Fruit fly (Drosophila melanogaster) whole organism, embryonic: Measurements from ENCODE around the gene PDCD-5.

Source experiments
- Abd-B ChIP-seq: fragments of 200-800 bp; sonication (Bioruptor generic); optimal IDR thresholded peaks from 2 replicates; lab custom pipeline; 2018; ENCODE audit warnings: missing biosample characterization, mild to moderate bottlenecking, missing genetic modification characterization, moderate library complexity
- Aef1 ChIP-seq: fragments of 200-800 bp; sonication (Bioruptor generic); IDR thresholded peaks from 3 replicates; pipeline ENCODE4 v1.3.6; 2022; ENCODE audit warnings: missing biosample characterization, missing genetic modification characterization
- Asciz ChIP-seq: fragments of 200-800 bp; sonication (Bioruptor generic); optimal IDR thresholded peaks from 2 replicates; lab custom pipeline; 2017; ENCODE audit warnings: missing biosample characterization, mild to moderate bottlenecking, missing genetic modification characterization, missing genetic modification reagents
- Atf6 ChIP-seq: fragments of 200-800 bp; sonication (Bioruptor generic); IDR thresholded peaks from 2 replicates; pipeline ENCODE4 v1.3.6; 2022; ENCODE audit warnings: missing biosample characterization, missing genetic modification characterization
- CG13287 ChIP-seq: fragments of 200-800 bp; sonication (Bioruptor generic); IDR thresholded peaks from 2 replicates; pipeline ENCODE4 v1.3.6; 2022; ENCODE audit warnings: missing biosample characterization, missing genetic modification characterization; ENCODE audit not compliant: partially characterized antibody
- CG14014 ChIP-seq: fragments of 200-800 bp; sonication (Bioruptor generic); IDR thresholded peaks from 2 replicates; pipeline ENCODE4 v1.3.6; 2022; ENCODE audit warnings: missing biosample characterization, missing genetic modification characterization
- CG17359 ChIP-seq: fragments of 200-800 bp; sonication (Bioruptor generic); optimal IDR thresholded peaks from 3 replicates; lab custom pipeline; 2018; ENCODE audit warnings: missing biosample characterization, mild to moderate bottlenecking, missing genetic modification characterization, moderate library complexity
- CG18476 ChIP-seq: fragments of 200-800 bp; sonication (Bioruptor generic); optimal IDR thresholded peaks from 2 replicates; lab custom pipeline; 2016; ENCODE audit warnings: missing biosample characterization, mild to moderate bottlenecking, missing genetic modification characterization
- CG2116 ChIP-seq: fragments of 200-800 bp; sonication (Bioruptor generic); optimal IDR thresholded peaks from 3 replicates; lab custom pipeline; 2018; ENCODE audit warnings: missing biosample characterization, mild to moderate bottlenecking, missing genetic modification characterization
- CG2202 ChIP-seq: fragments of 200-800 bp; sonication (Bioruptor generic); optimal IDR thresholded peaks from 2 replicates; lab custom pipeline; 2018; ENCODE audit warnings: missing biosample characterization, mild to moderate bottlenecking, missing genetic modification characterization
- CG2889 ChIP-seq: fragments of 200-800 bp; sonication (Bioruptor generic); IDR thresholded peaks from 3 replicates; pipeline ENCODE4 v1.3.6; 2022; ENCODE audit warnings: missing biosample characterization, missing genetic modification characterization
- CG31224 ChIP-seq: fragments of 200-800 bp; sonication (Bioruptor generic); IDR thresholded peaks from 2 replicates; pipeline ENCODE4 v1.3.6; 2022; ENCODE audit warnings: missing biosample characterization, missing genetic modification characterization
- CG31441 ChIP-seq: fragments of 200-800 bp; sonication (Bioruptor generic); IDR thresholded peaks from 2 replicates; pipeline ENCODE4 v1.3.6; 2022; ENCODE audit warnings: missing biosample characterization, missing genetic modification characterization
- CG32772 ChIP-seq: fragments of 200-800 bp; sonication (Bioruptor generic); IDR thresholded peaks from 2 replicates; pipeline ENCODE4 v1.3.6; 2022; ENCODE audit warnings: missing biosample characterization, missing genetic modification characterization
- CG34376 ChIP-seq: fragments of 200-800 bp; sonication (Bioruptor generic); optimal IDR thresholded peaks from 2 replicates; lab custom pipeline; 2018; ENCODE audit warnings: missing biosample characterization, mild to moderate bottlenecking, missing genetic modification characterization
- CG3995 ChIP-seq: fragments of 200-800 bp; sonication (Bioruptor generic); optimal IDR thresholded peaks from 3 replicates; lab custom pipeline; 2016; ENCODE audit warnings: missing biosample characterization, missing genetic modification characterization
- CG43689 ChIP-seq: fragments of 200-800 bp; sonication (Bioruptor generic); IDR thresholded peaks from 2 replicates; pipeline ENCODE4 v1.3.6; 2022; ENCODE audit warnings: missing biosample characterization, missing genetic modification characterization
- CG6272 ChIP-seq: fragments of 200-800 bp; sonication (Bioruptor generic); IDR thresholded peaks from 2 replicates; pipeline ENCODE4 v1.3.6; 2022; ENCODE audit warnings: missing biosample characterization, missing genetic modification characterization
- CG6654 ChIP-seq: fragments of 200-800 bp; sonication (Bioruptor generic); optimal IDR thresholded peaks from 2 replicates; lab custom pipeline; 2017; ENCODE audit warnings: missing biosample characterization, mild to moderate bottlenecking, missing genetic modification characterization
- CG9797 ChIP-seq: fragments of 200-800 bp; sonication (Bioruptor generic); optimal IDR thresholded peaks from 3 replicates; lab custom pipeline; 2018; ENCODE audit warnings: missing biosample characterization, mild to moderate bottlenecking, missing genetic modification characterization
- CG9817 ChIP-seq: fragments of 200-800 bp; sonication (Bioruptor generic); optimal IDR thresholded peaks from 2 replicates; lab custom pipeline; 2018; ENCODE audit warnings: missing biosample characterization, mild to moderate bottlenecking, missing genetic modification characterization, moderate library complexity
- Camta ChIP-seq: fragments of 200-800 bp; sonication (Bioruptor generic); optimal IDR thresholded peaks from 2 replicates; lab custom pipeline; 2016; ENCODE audit warnings: missing biosample characterization, missing genetic modification characterization
- Dip3 ChIP-seq: fragments of 200-800 bp; sonication (Bioruptor generic); optimal IDR thresholded peaks from 3 replicates; lab custom pipeline; 2016; ENCODE audit warnings: missing biosample characterization, missing genetic modification characterization
- E2f1 ChIP-seq: fragments of 200-800 bp; sonication (Bioruptor generic); IDR thresholded peaks from 2 replicates; pipeline ENCODE4 v1.3.6; 2022; ENCODE audit warnings: missing biosample characterization, missing genetic modification characterization
- E2f2 ChIP-seq: fragments of 200-800 bp; sonication (Bioruptor generic); IDR thresholded peaks from 2 replicates; pipeline ENCODE4 v1.3.6; 2022; ENCODE audit warnings: missing biosample characterization, missing genetic modification characterization
- HLH3B ChIP-seq: fragments of 200-800 bp; sonication (Bioruptor generic); IDR thresholded peaks from 2 replicates; pipeline ENCODE4 v1.3.6; 2022; ENCODE audit warnings: missing biosample characterization, missing genetic modification characterization
- Hmx ChIP-seq: fragments of 200-800 bp; sonication (Bioruptor generic); optimal IDR thresholded peaks from 2 replicates; lab custom pipeline; 2016; ENCODE audit warnings: missing biosample characterization, missing genetic modification characterization
- Hr78 ChIP-seq, 2 experiments: fragments of 200-800 bp in 1 of 2; fragments of >200 bp in 1 of 2; sonication (Bioruptor generic) in 1 of 2; optimal IDR thresholded peaks; 2 replicates each; lab custom pipeline; 2017 to 2019; ENCODE audit warnings: missing biosample characterization in 2 of 2, missing genetic modification characterization in 2 of 2, mild to moderate bottlenecking in 1 of 2, moderate library complexity in 1 of 2
- Mrtf ChIP-seq: fragments of 200-800 bp; sonication (Bioruptor generic); IDR thresholded peaks from 3 replicates; pipeline ENCODE4 v1.3.6; 2022; ENCODE audit warnings: missing biosample characterization, missing genetic modification characterization
- Poxn ChIP-seq: fragments of 200-800 bp; sonication (Bioruptor generic); IDR thresholded peaks from 2 replicates; pipeline ENCODE4 v1.3.6; 2022; ENCODE audit warnings: missing biosample characterization, missing genetic modification characterization
- ab ChIP-seq: fragments of 200-800 bp; sonication (Bioruptor generic); optimal IDR thresholded peaks from 2 replicates; lab custom pipeline; 2016; ENCODE audit warnings: missing biosample characterization, missing genetic modification characterization
- bcd ChIP-seq: fragments of 200-800 bp; sonication (Bioruptor generic); optimal IDR thresholded peaks from 2 replicates; lab custom pipeline; 2017; ENCODE audit warnings: missing biosample characterization, mild to moderate bottlenecking, missing genetic modification characterization
- cato ChIP-seq: fragments of 200-800 bp; sonication (Bioruptor generic); optimal IDR thresholded peaks from 2 replicates; lab custom pipeline; 2016; ENCODE audit warnings: missing biosample characterization, missing genetic modification characterization, borderline replicate concordance
- chn ChIP-seq: fragments of 200-800 bp; sonication (Bioruptor generic); optimal IDR thresholded peaks from 2 replicates; lab custom pipeline; 2016; ENCODE audit warnings: missing biosample characterization, missing genetic modification characterization
- corto ChIP-seq: fragments of 200-800 bp; sonication (Bioruptor generic); optimal IDR thresholded peaks from 2 replicates; lab custom pipeline; 2016; ENCODE audit warnings: missing biosample characterization, mild to moderate bottlenecking, missing genetic modification characterization, moderate library complexity
- dan ChIP-seq: fragments of 200-800 bp; sonication (Bioruptor generic); IDR thresholded peaks from 2 replicates; pipeline ENCODE4 v1.3.6; 2022; ENCODE audit warnings: missing biosample characterization, missing genetic modification characterization
- dmrt11E ChIP-seq: fragments of 200-800 bp; sonication (Bioruptor generic); optimal IDR thresholded peaks from 3 replicates; lab custom pipeline; 2018; ENCODE audit warnings: missing biosample characterization, mild to moderate bottlenecking, missing genetic modification characterization, moderate library complexity
- fru ChIP-seq: fragments of >200 bp; optimal IDR thresholded peaks from 2 replicates; lab custom pipeline; 2017
- ftz-f1 ChIP-seq: fragments of 200-800 bp; sonication (Bioruptor generic); optimal IDR thresholded peaks from 2 replicates; lab custom pipeline; 2016; ENCODE audit warnings: missing biosample characterization, missing genetic modification characterization
- gce ChIP-seq: fragments of 200-800 bp; sonication (Bioruptor generic); IDR thresholded peaks from 3 replicates; pipeline ENCODE4 v1.3.6; 2022; ENCODE audit warnings: missing biosample characterization, missing genetic modification characterization
- gcm ChIP-seq: fragments of 200-800 bp; sonication (Bioruptor generic); optimal IDR thresholded peaks from 2 replicates; lab custom pipeline; 2019; ENCODE audit warnings: missing biosample characterization, mild to moderate bottlenecking, missing genetic modification characterization, moderate library complexity
- gem ChIP-seq: fragments of 200-800 bp; sonication (Bioruptor generic); optimal IDR thresholded peaks from 2 replicates; lab custom pipeline; 2019; ENCODE audit warnings: missing biosample characterization, mild to moderate bottlenecking, missing genetic modification characterization, moderate library complexity
- her ChIP-seq: fragments of 200-800 bp; sonication (Bioruptor generic); optimal IDR thresholded peaks from 2 replicates; lab custom pipeline; 2016; ENCODE audit warnings: missing biosample characterization, missing genetic modification characterization
- luna ChIP-seq: fragments of 200-800 bp; sonication (Bioruptor generic); optimal IDR thresholded peaks from 2 replicates; lab custom pipeline; 2016; ENCODE audit warnings: missing biosample characterization, missing genetic modification characterization
- maf-S ChIP-seq: fragments of 200-800 bp; sonication (Bioruptor generic); optimal IDR thresholded peaks from 2 replicates; lab custom pipeline; 2016; ENCODE audit warnings: missing biosample characterization, missing genetic modification characterization
- nau ChIP-seq: fragments of 200-800 bp; sonication (Bioruptor generic); optimal IDR thresholded peaks from 3 replicates; lab custom pipeline; 2017; ENCODE audit warnings: missing biosample characterization, mild to moderate bottlenecking, missing genetic modification characterization, missing genetic modification reagents
- oc ChIP-seq: fragments of 200-800 bp; sonication (Bioruptor generic); optimal IDR thresholded peaks from 2 replicates; lab custom pipeline; 2018; ENCODE audit warnings: missing biosample characterization, mild to moderate bottlenecking, missing genetic modification characterization, moderate library complexity
- pita ChIP-seq: fragments of 200-800 bp; sonication (Bioruptor generic); optimal IDR thresholded peaks from 2 replicates; lab custom pipeline; 2017; ENCODE audit warnings: missing biosample characterization, mild to moderate bottlenecking, missing genetic modification characterization
- slbo ChIP-seq: fragments of 200-800 bp; sonication (Bioruptor generic); IDR thresholded peaks from 2 replicates; pipeline ENCODE4 v1.3.6; 2022; ENCODE audit warnings: missing biosample characterization, missing genetic modification characterization
- stc ChIP-seq: fragments of 200-800 bp; sonication (Bioruptor generic); IDR thresholded peaks from 2 replicates; pipeline ENCODE4 v1.3.6; 2022; ENCODE audit warnings: missing biosample characterization, missing genetic modification characterization
- tio ChIP-seq: fragments of 200-800 bp; sonication (Bioruptor generic); optimal IDR thresholded peaks from 2 replicates; lab custom pipeline; 2017; ENCODE audit warnings: missing biosample characterization, missing genetic modification characterization, inconsistent platforms
- tup ChIP-seq: fragments of 200-800 bp; sonication (Bioruptor generic); optimal IDR thresholded peaks from 2 replicates; lab custom pipeline; 2016; ENCODE audit warnings: missing biosample characterization, mild to moderate bottlenecking, missing genetic modification characterization, moderate library complexity

The PDCD-5 gene

dm6 chr3L:16203236-16203635 lies 28.6 kb downstream of the PDCD-5 start (continued):
- TF ChIP-seq ftz-f1 (GFP tag; lab: Kevin White, UChicago) (no peak), HLH3B (peak; percentile 80), CG3995 (GFP tag; lab: Kevin White, UChicago) (peak; percentile 45), dan (no peak), CG2116 (GFP tag; lab: Kevin White, UChicago) (no peak), gem (tag; lab: Kevin White, UChicago) (peak; percentile 86), E2f2 (peak; percentile 59), CG32772 (GFP tag; lab: Robert Waterston, UW) (no peak; the same call in none of the 2 replicates), dmrt11E (tag; lab: Kevin White, UChicago) (no peak), tup (peak; percentile 32), CG43689 (GFP tag; lab: Robert Waterston, UW) (peak; percentile 83), oc (tag; lab: Kevin White, UChicago) (peak; percentile 16), pita (GFP tag; lab: Kevin White, UChicago) (no peak), Asciz (peak; percentile 69), Abd-B (GFP tag; lab: Kevin White, UChicago) (peak; percentile 81), Poxn (GFP tag; lab: Robert Waterston, UW) (peak; percentile 77), chn (GFP tag; lab: Kevin White, UChicago) (peak; percentile 57), slbo (GFP tag; lab: Robert Waterston, UW) (peak; percentile 95), CG2889 (GFP tag; lab: Robert Waterston, UW) (peak; percentile 65; the same call in 2 of the 3 replicates), Mrtf (GFP tag; lab: Robert Waterston, UW) (no peak; the same call in 1 of the 3 replicates), CG17359 (peak; percentile 86), cato (peak; percentile 25), CG9817 (tag; lab: Kevin White, UChicago) (peak; percentile 80), CG6654 (GFP tag; lab: Kevin White, UChicago) (peak; percentile 50), ab (GFP tag; lab: Kevin White, UChicago) (peak; percentile 61), Camta (GFP tag; lab: Kevin White, UChicago) (peak; percentile 75), CG31224 (GFP tag; lab: Robert Waterston, UW) (peak; percentile 75), CG31441 (GFP tag; lab: Robert Waterston, UW) (peak; percentile 53), her (GFP tag; lab: Kevin White, UChicago) (peak; percentile 68), E2f1 (GFP tag; lab: Robert Waterston, UW) (peak; percentile 75), gcm (peak; percentile 16), gce (GFP tag; lab: Robert Waterston, UW) (peak; percentile 71; the same call in 1 of the 3 replicates), luna (peak; percentile 40), CG34376 (GFP tag; lab: Kevin White, UChicago) (peak; percentile 5), CG2202 (tag; lab: Kevin White, UChicago) (no peak), Atf6 (GFP tag; lab: Robert Waterston, UW) (peak; percentile 87), fru (lab: Kevin White, UChicago) (no peak), maf-S (GFP tag; lab: Kevin White, UChicago) (peak; percentile 72), CG6272 (no peak), bcd (GFP tag; lab: Kevin White, UChicago) (peak; percentile 84), corto (GFP tag; lab: Kevin White, UChicago) (peak; percentile 30), Dip3 (GFP tag; lab: Kevin White, UChicago) (peak; percentile 79), CG18476 (peak; percentile 84), Hmx (peak; percentile 43), CG9797 (no peak), CG13287 (GFP tag; lab: Robert Waterston, UW) (no peak), nau (GFP tag; lab: Kevin White, UChicago) (peak; percentile 61), tio (GFP tag; lab: Kevin White, UChicago) (peak; percentile 52), Hr78 (GFP tag; optimal IDR thresholded peaks at IDR 0.05; lab: Kevin White, UChicago) (no peak), Aef1 (GFP tag; lab: Robert Waterston, UW) (peak; percentile 90), CG14014 (peak; percentile 88), stc (peak; percentile 76)
